Worm (Caenorhabditis elegans) whole organism, L4 larva: ENCODE data around the gene sru-38.

ENCODE experiments used
- aha-1 ChIP-seq: fragments of 150-350 bp; peaks from one replicate; lab custom pipeline; 2014; ENCODE audit warnings: missing biosample characterization, missing genetic modification characterization
- ama-1 ChIP-seq: fragments of 150-350 bp; optimal IDR thresholded peaks from 2 replicates; lab custom pipeline; 2014; ENCODE audit warnings: inconsistent platforms, mixed read lengths
- ces-1 ChIP-seq: fragments of 150-350 bp; sonication (generic microtip); optimal IDR thresholded peaks from 4 replicates; lab custom pipeline; 2014; ENCODE audit warnings: missing biosample characterization, missing genetic modification reagents, missing genetic modification characterization
- dmd-6 ChIP-seq: fragments of 200-800 bp; sonication (Bioruptor generic); IDR thresholded peaks from 2 replicates; pipeline ENCODE4 v1.3.6; 2022; ENCODE audit warnings: missing genetic modification reagents, missing genetic modification characterization, missing compliant biosample characterization
- hlh-30 ChIP-seq: sonication (generic microtip); optimal IDR thresholded peaks from 2 replicates; lab custom pipeline; 2017; ENCODE audit warnings: antibody characterized with exemption, mild to moderate bottlenecking, missing genetic modification characterization, missing compliant biosample characterization; ENCODE audit not compliant: insufficient read depth
- nhr-28 ChIP-seq: fragments of 150-350 bp; optimal IDR thresholded peaks from 2 replicates; lab custom pipeline; 2014; ENCODE audit warnings: missing biosample characterization, missing genetic modification characterization
- nhr-77 ChIP-seq: fragments of 150-350 bp; optimal IDR thresholded peaks from 2 replicates; lab custom pipeline; 2014; ENCODE audit warnings: missing biosample characterization, missing genetic modification characterization
- php-3 ChIP-seq: fragments of 200-800 bp; sonication (Bioruptor generic); IDR thresholded peaks from 2 replicates; pipeline ENCODE4 v1.3.6; 2022; ENCODE audit warnings: missing genetic modification reagents, missing genetic modification characterization, missing compliant biosample characterization
- rbr-2 ChIP-seq: sonication (generic microtip); optimal IDR thresholded peaks from 2 replicates; lab custom pipeline; 2016; ENCODE audit warnings: missing genotype, missing genetic modification characterization, missing compliant biosample characterization
- tra-1 ChIP-seq: fragments of 200-800 bp; sonication (Bioruptor generic); IDR thresholded peaks from 2 replicates; pipeline ENCODE4 v1.3.6; 2022; ENCODE audit warnings: missing genetic modification reagents, missing genetic modification characterization, missing compliant biosample characterization

DNA sequence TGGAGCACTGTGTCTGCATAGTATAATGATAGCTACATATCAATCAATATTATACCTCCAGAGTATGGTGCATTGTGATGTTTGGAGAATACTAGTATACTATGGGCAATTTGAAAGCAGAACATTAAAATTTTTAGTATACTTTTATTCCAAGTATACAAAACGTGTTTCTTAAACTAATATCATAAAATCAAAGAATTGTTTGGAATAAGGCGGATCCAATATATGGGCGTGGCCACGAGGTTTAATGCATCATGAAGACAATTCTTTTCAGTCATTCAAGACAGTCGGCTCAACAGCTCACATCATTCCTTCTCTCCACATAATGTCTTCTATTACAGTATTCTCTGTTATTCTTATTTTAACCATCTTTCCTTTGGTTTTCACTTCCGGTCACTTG lies 44.0 kb upstream of the sru-38 start, which contains the start of gene sdz-31:
- TF ChIP-seq aha-1 (tag; lab: Kevin White, UChicago) (no peak), tra-1 (GFP tag; lab: Robert Waterston, UW) (no peak), ces-1 (GFP tag; lab: Kevin White, UChicago) (no peak), php-3 (no peak), ama-1 (no peak), nhr-77 (tag; lab: Kevin White, UChicago) (no peak), rbr-2 (tag; lab: Kevin White, UChicago) (no peak), hlh-30 (tag; lab: Kevin White, UChicago) (no peak), dmd-6 (no peak), nhr-28 (tag; lab: Kevin White, UChicago) (no peak)
